Worm (Caenorhabditis elegans) whole organism, mixed stage, embryonic: ENCODE results near the gene oac-29.

Experiments
- M03D4.4 ChIP-seq: sonication (generic microtip); optimal IDR thresholded peaks from 2 replicates; lab custom pipeline; 2017; ENCODE audit warnings: mild to moderate bottlenecking, missing genetic modification characterization, missing compliant biosample characterization
- bed-3 ChIP-seq: fragments of 200-800 bp; sonication (Bioruptor generic); optimal IDR thresholded peaks from 3 replicates; lab custom pipeline; 2018; ENCODE audit warnings: mild to moderate bottlenecking, missing genetic modification characterization, moderate library complexity, missing compliant biosample characterization
- blmp-1 ChIP-seq: fragments of 150-350 bp; optimal IDR thresholded peaks from 2 replicates; lab custom pipeline; 2014; ENCODE audit warnings: missing biosample characterization, missing genetic modification characterization
- ceh-43 ChIP-seq: fragments of 200-800 bp; sonication (Bioruptor generic); optimal IDR thresholded peaks from 2 replicates; lab custom pipeline; 2018; ENCODE audit warnings: mild to moderate bottlenecking, missing genetic modification characterization, moderate library complexity, missing compliant biosample characterization
- ceh-83 ChIP-seq: fragments of 200-800 bp; sonication (Bioruptor generic); optimal IDR thresholded peaks from 2 replicates; lab custom pipeline; 2018; ENCODE audit warnings: mild to moderate bottlenecking, missing genetic modification characterization, missing compliant biosample characterization
- cnd-1 ChIP-seq: fragments of 200-800 bp; sonication (Bioruptor generic); optimal IDR thresholded peaks from 2 replicates; lab custom pipeline; 2018; ENCODE audit warnings: mild to moderate bottlenecking, missing genetic modification characterization, missing compliant biosample characterization
- drap-1 ChIP-seq: fragments of 200-800 bp; sonication (Bioruptor generic); optimal IDR thresholded peaks from 3 replicates; lab custom pipeline; 2018; ENCODE audit warnings: mild to moderate bottlenecking, missing genetic modification characterization, missing compliant biosample characterization
- elt-1 ChIP-seq: sonication (generic microtip); optimal IDR thresholded peaks from 2 replicates; lab custom pipeline; 2017; ENCODE audit warnings: missing genetic modification characterization, mild to moderate bottlenecking, missing compliant biosample characterization, antibody characterized with exemption, moderate library complexity, borderline replicate concordance; ENCODE audit not compliant: insufficient read depth
- flh-1 ChIP-seq: fragments of 200-800 bp; sonication (Bioruptor generic); optimal IDR thresholded peaks from 2 replicates; lab custom pipeline; 2018; ENCODE audit warnings: mild to moderate bottlenecking, missing genetic modification characterization, moderate library complexity, missing compliant biosample characterization
- ham-2 ChIP-seq: fragments of 200-800 bp; sonication (Bioruptor generic); optimal IDR thresholded peaks from 2 replicates; lab custom pipeline; 2018; ENCODE audit warnings: mild to moderate bottlenecking, missing genetic modification characterization, missing compliant biosample characterization
- hlh-1 ChIP-seq: fragments of 150-350 bp; optimal IDR thresholded peaks from 2 replicates; lab custom pipeline; 2014; ENCODE audit warnings: missing biosample characterization, missing genetic modification reagents, missing genetic modification characterization
- lin-13 ChIP-seq: fragments of 150-350 bp; optimal IDR thresholded peaks from 2 replicates; lab custom pipeline; 2014; ENCODE audit warnings: missing biosample characterization, missing genetic modification characterization
- lin-32 ChIP-seq: fragments of 200-800 bp; sonication (Bioruptor generic); optimal IDR thresholded peaks from 2 replicates; lab custom pipeline; 2018; ENCODE audit warnings: mild to moderate bottlenecking, missing genetic modification characterization, missing compliant biosample characterization
- lsy-2 ChIP-seq: fragments of 150-350 bp; optimal IDR thresholded peaks from 2 replicates; lab custom pipeline; 2014; ENCODE audit warnings: missing biosample characterization, missing genetic modification characterization
- mab-5 ChIP-seq: fragments of 150-350 bp; optimal IDR thresholded peaks from 2 replicates; lab custom pipeline; 2014; ENCODE audit warnings: missing biosample characterization, missing genetic modification characterization
- mep-1 ChIP-seq: fragments of 150-350 bp; optimal IDR thresholded peaks from 2 replicates; lab custom pipeline; 2017; ENCODE audit warnings: missing biosample characterization, missing genetic modification reagents, missing genetic modification characterization, inconsistent platforms
- nhr-12 ChIP-seq: fragments of 150-350 bp; optimal IDR thresholded peaks from 2 replicates; lab custom pipeline; 2014; ENCODE audit warnings: missing biosample characterization, missing genetic modification characterization
- nhr-2 ChIP-seq: fragments of 150-350 bp; optimal IDR thresholded peaks from 2 replicates; lab custom pipeline; 2014; ENCODE audit warnings: missing biosample characterization, missing genetic modification characterization
- nhr-237 ChIP-seq: fragments of 150-350 bp; optimal IDR thresholded peaks from 2 replicates; lab custom pipeline; 2014; ENCODE audit warnings: missing biosample characterization, missing genetic modification characterization
- nhr-28 ChIP-seq: fragments of 150-350 bp; optimal IDR thresholded peaks from 2 replicates; lab custom pipeline; 2014; ENCODE audit warnings: missing biosample characterization, missing genetic modification characterization
- nhr-76 ChIP-seq: sonication (generic microtip); optimal IDR thresholded peaks from 2 replicates; lab custom pipeline; 2017; ENCODE audit warnings: missing biosample characterization, missing genetic modification characterization
- pha-4 ChIP-seq: fragments of 150-350 bp; optimal IDR thresholded peaks from 2 replicates; lab custom pipeline; 2018; ENCODE audit warnings: missing biosample characterization, missing genetic modification reagents, missing genetic modification characterization
- snpc-4 ChIP-seq: fragments of 150-350 bp; optimal IDR thresholded peaks from 2 replicates; lab custom pipeline; 2014; ENCODE audit warnings: missing biosample characterization, missing genetic modification characterization
- sptf-1 ChIP-seq: sonication (generic microtip); optimal IDR thresholded peaks from 2 replicates; lab custom pipeline; 2017; ENCODE audit warnings: mild to moderate bottlenecking, missing genetic modification characterization, moderate library complexity, missing compliant biosample characterization
- unc-120 ChIP-seq: sonication (generic microtip); optimal IDR thresholded peaks from 2 replicates; lab custom pipeline; 2017; ENCODE audit warnings: missing genetic modification characterization, missing compliant biosample characterization; ENCODE audit not compliant: poor library complexity, severe bottlenecking
- unc-39 ChIP-seq: fragments of 150-350 bp; optimal IDR thresholded peaks from 2 replicates; lab custom pipeline; 2014; ENCODE audit warnings: missing biosample characterization, missing genetic modification characterization
- unc-62 ChIP-seq: fragments of 150-350 bp; optimal IDR thresholded peaks from 2 replicates; lab custom pipeline; 2014; ENCODE audit warnings: missing biosample characterization, missing genetic modification reagents, missing genetic modification characterization

The oac-29 gene

ce11 chrV:8662056-8663006, 26.9 kb upstream of the oac-29 start:
- TF ChIP-seq nhr-2 (tag; lab: Kevin White, UChicago) (no peak), bed-3 (GFP tag; lab: Kevin White, UChicago) (no peak), lin-32 (GFP tag; lab: Kevin White, UChicago) (no peak), ceh-43 (GFP tag; lab: Kevin White, UChicago) (no peak), unc-39 (tag; lab: Kevin White, UChicago) (no peak), nhr-76 (tag; lab: Kevin White, UChicago) (no peak), flh-1 (GFP tag; lab: Kevin White, UChicago) (no peak)

- TF ChIP-seq nhr-12 (no peak), mab-5 (tag; lab: Kevin White, UChicago) (no peak), elt-1 (peak; percentile 60), ceh-43 (GFP tag; lab: Kevin White, UChicago) (no peak)
Observed at ce11 chrV:8661241-8661954, 25.9 kb upstream of the oac-29 start.

- TF ChIP-seq unc-62 (GFP tag; lab: Kevin White, UChicago) (peak; percentile 32), drap-1 (GFP tag; lab: Kevin White, UChicago) (no peak), ham-2 (peak; percentile 59), flh-1 (GFP tag; lab: Kevin White, UChicago) (no peak), mep-1 (tag; lab: Kevin White, UChicago) (no peak), elt-1 (peak; percentile 96)
Observed at ce11 chrV:8660475-8660874, 25.0 kb upstream of the oac-29 start.

- TF ChIP-seq unc-120 (tag; lab: Kevin White, UChicago) (peak; percentile 55), lsy-2 (tag; lab: Kevin White, UChicago) (no peak), lin-13 (no peak), elt-1 (no peak), cnd-1 (tag; lab: Kevin White, UChicago) (no peak), nhr-12 (no peak), drap-1 (GFP tag; lab: Kevin White, UChicago) (no peak), unc-62 (GFP tag; lab: Kevin White, UChicago) (peak; percentile 70), hlh-1 (tag; lab: Kevin White, UChicago) (peak; percentile 96), blmp-1 (tag; lab: Kevin White, UChicago) (no peak), nhr-2 (tag; lab: Kevin White, UChicago) (no peak), nhr-237 (tag; lab: Kevin White, UChicago) (no peak), M03D4.4 (tag; lab: Kevin White, UChicago) (no peak), unc-39 (tag; lab: Kevin White, UChicago) (no peak)
Observed at ce11 chrV:8658577-8659362, 23.3 kb upstream of the oac-29 start.

- TF ChIP-seq unc-62 (GFP tag; lab: Kevin White, UChicago) = no peak
Observed at ce11 chrV:8657911-8658310, 22.4 kb upstream of the oac-29 start.

ce11 chrV:8654460-8655419, 19.3 kb upstream of the oac-29 start:
- TF ChIP-seq nhr-12 = no peak
- no peak for TF ChIP-seq elt-1
- TF ChIP-seq sptf-1 = no peak
- TF ChIP-seq nhr-28 (tag; lab: Kevin White, UChicago) = no peak
- TF ChIP-seq pha-4 (tag; lab: Kevin White, UChicago) = no peak
- TF ChIP-seq lin-32 (GFP tag; lab: Kevin White, UChicago) = no peak
- no peak for TF ChIP-seq ceh-83 (GFP tag; lab: Kevin White, UChicago)
- TF ChIP-seq unc-62 (GFP tag; lab: Kevin White, UChicago) = peak; percentile 62
- peak; percentile 85 for TF ChIP-seq hlh-1 (tag; lab: Kevin White, UChicago)
- TF ChIP-seq snpc-4 (tag; lab: Kevin White, UChicago) = no peak
- peak; percentile 15 for TF ChIP-seq unc-120 (tag; lab: Kevin White, UChicago)
- TF ChIP-seq, all 35 proteins: peak for 3
